Fruit fly (Drosophila melanogaster): ENCODE results near the gene CG15385.

The CG15385 gene

DNA sequence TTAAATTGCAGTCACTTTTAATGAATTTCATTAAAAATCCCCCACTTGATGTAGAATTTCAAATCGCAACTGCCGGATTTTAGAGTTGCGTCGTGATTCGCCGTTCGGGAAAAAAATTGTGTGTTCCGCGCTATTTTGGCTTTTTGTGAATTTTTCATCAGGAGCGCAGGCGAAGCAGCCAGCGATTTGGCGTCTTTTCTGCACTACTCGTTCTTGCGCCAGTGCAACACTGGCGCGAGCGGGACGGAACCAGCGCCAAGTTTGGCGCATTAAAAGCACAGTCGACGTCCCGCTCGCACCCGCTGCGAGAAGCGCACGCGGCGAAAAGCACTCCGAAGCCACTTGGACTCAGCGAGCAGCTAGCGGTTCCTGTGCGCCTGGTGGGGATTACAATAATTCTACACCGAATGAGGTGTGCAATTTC lies 19.0 kb downstream of the CG15385 start (continued):
- TF ChIP-seq Dbx (GFP tag; IDR thresholded peaks at IDR 0.05) (no peak), Myb (GFP tag; optimal IDR thresholded peaks at IDR 0.05) (peak; percentile 98), CG3281 (GFP tag; optimal IDR thresholded peaks at IDR 0.05) (peak; percentile 25), az2 (GFP tag; optimal IDR thresholded peaks at IDR 0.05) (no peak), her (GFP tag; optimal IDR thresholded peaks at IDR 0.05) (peak; percentile 99), CG1603 (tag; optimal IDR thresholded peaks at IDR 0.05) (peak; percentile 65), btn (GFP tag; optimal IDR thresholded peaks at IDR 0.05) (no peak), Ptx1 (GFP tag; IDR thresholded peaks at IDR 0.05) (no peak), H2.0 (GFP tag; IDR thresholded peaks at IDR 0.05) (no peak), tna (GFP tag; IDR thresholded peaks at IDR 0.05; ENCODE audit: partially characterized antibody) (no peak), cas (GFP tag; IDR thresholded peaks at IDR 0.05) (no peak), kah (GFP tag; optimal IDR thresholded peaks at IDR 0.05) (peak; percentile 74), zen (tag; optimal IDR thresholded peaks at IDR 0.05) (no peak), CG17328 (GFP tag; IDR thresholded peaks at IDR 0.05) (no peak), CG12155 (GFP tag; optimal IDR thresholded peaks at IDR 0.05) (peak; percentile 89), CG6791 (GFP tag; IDR thresholded peaks at IDR 0.05; ENCODE audit: partially characterized antibody) (no peak), pita (GFP tag; optimal IDR thresholded peaks at IDR 0.05) (no peak), CG12659 (GFP tag; optimal IDR thresholded peaks at IDR 0.05) (peak; percentile 86), da (GFP tag; optimal IDR thresholded peaks at IDR 0.05) (no peak), CG32772 (GFP tag; IDR thresholded peaks at IDR 0.05) (no peak), Usf (GFP tag; optimal IDR thresholded peaks at IDR 0.05) (no peak), Oli (tag; optimal IDR thresholded peaks at IDR 0.05) (peak; percentile 23), sna (GFP tag; IDR thresholded peaks at IDR 0.05; ENCODE audit: partially characterized antibody) (no peak), Dfd (GFP tag; optimal IDR thresholded peaks at IDR 0.05) (no peak), slou (GFP tag; optimal IDR thresholded peaks at IDR 0.05) (no peak), Hmx (GFP tag; optimal IDR thresholded peaks at IDR 0.05) (no peak), Hey (tag; optimal IDR thresholded peaks at IDR 0.05) (peak; percentile 70), CG10274 (GFP tag; optimal IDR thresholded peaks at IDR 0.05) (no peak), crp (GFP tag; optimal IDR thresholded peaks at IDR 0.05) (no peak), so (GFP tag; IDR thresholded peaks at IDR 0.05) (no peak), insv (GFP tag; optimal IDR thresholded peaks at IDR 0.05) (no peak), Hsf (GFP tag; optimal IDR thresholded peaks at IDR 0.05) (peak; percentile 9), CG3847 (GFP tag; IDR thresholded peaks at IDR 0.05) (no peak), CG34422 (GFP tag; IDR thresholded peaks at IDR 0.05) (no peak), Drgx (GFP tag; IDR thresholded peaks at IDR 0.05) (no peak), lbe (GFP tag; optimal IDR thresholded peaks at IDR 0.05) (peak; percentile 30), CG5245 (GFP tag; optimal IDR thresholded peaks at IDR 0.05) (no peak), CG9727 (GFP tag; optimal IDR thresholded peaks at IDR 0.05) (peak; percentile 16), CG18476 (GFP tag; optimal IDR thresholded peaks at IDR 0.05) (no peak), chm (GFP tag; IDR thresholded peaks at IDR 0.05) (no peak), klu (GFP tag; IDR thresholded peaks at IDR 0.05) (no peak), Scr (GFP tag; IDR thresholded peaks at IDR 0.05; ENCODE audit: partially characterized antibody) (no peak), peb (GFP tag; IDR thresholded peaks at IDR 0.05) (no peak), CG13287 (GFP tag; IDR thresholded peaks at IDR 0.05; ENCODE audit: partially characterized antibody) (no peak), phol (tag; optimal IDR thresholded peaks at IDR 0.05) (no peak), CG7745 (tag; optimal IDR thresholded peaks at IDR 0.05) (no peak), Eip74EF (GFP tag; optimal IDR thresholded peaks at IDR 0.05) (peak in 1 of 2 experiments; percentile 82), Meics (GFP tag; optimal IDR thresholded peaks at IDR 0.05) (peak; percentile 46), odd (GFP tag; optimal IDR thresholded peaks at IDR 0.05) (peak; percentile 2), esg (GFP tag; conservative IDR thresholded peaks at IDR 0.05) (no peak), BtbVII (GFP tag; optimal IDR thresholded peaks at IDR 0.05) (peak; percentile 55)
